Worm (Caenorhabditis elegans): Measurements from ENCODE around the gene C53B4.3.

DNA sequence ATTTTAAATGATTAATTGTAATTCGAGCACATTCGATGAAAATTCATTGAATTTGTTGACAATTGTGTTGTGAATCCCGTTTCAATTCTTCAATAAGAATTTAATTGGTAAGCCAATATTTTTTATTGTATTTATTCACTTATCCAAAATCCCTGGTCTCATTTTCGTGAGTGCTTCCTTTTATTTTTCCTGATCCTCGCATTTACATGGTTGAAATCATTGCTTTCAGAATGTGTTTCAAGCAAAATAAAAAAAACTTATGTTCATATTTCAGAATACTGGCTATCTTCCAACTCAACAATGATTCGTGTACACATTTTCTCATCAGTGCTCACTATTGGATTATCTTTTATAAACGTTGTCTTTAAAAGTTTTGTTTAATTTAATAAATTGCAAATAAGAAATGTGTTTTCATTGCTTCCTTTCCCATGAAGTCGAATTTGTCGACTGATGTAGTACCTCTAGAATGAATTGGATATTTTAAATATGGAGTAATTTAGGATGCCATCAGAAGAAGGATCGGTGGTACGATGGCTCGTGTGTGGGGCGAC lies 43.5 kb downstream of the C53B4.3 start, which contains the start of the genes D1046.18 and slc-25A26:
- TF ChIP-seq flt-1 (GFP tag; IDR thresholded peaks at IDR 0.05): no peak
- no peak for TF ChIP-seq T22C8.4 (GFP tag; IDR thresholded peaks at IDR 0.05)
- no peak for TF ChIP-seq ref-1 (GFP tag; conservative IDR thresholded peaks at IDR 0.05)
